Worm (Caenorhabditis elegans): ENCODE data around the gene Y116A8C.468.

ce11 chrIV:16949767-16950166, 31.6 kb downstream of the Y116A8C.468 start, which contains the start of gene rad-54.B:
- TF ChIP-seq W03F9.2 (tag; optimal IDR thresholded peaks at IDR 0.05) (no peak), him-1 (tag; optimal IDR thresholded peaks at IDR 0.05) (no peak), dao-5 (tag; optimal IDR thresholded peaks at IDR 0.05) (no peak)

All from whole organism, L4/young adult.